Worm (Caenorhabditis elegans) whole organism, late embryonic: ENCODE measurements around the gene appg-2.

Source experiments
- ets-4 ChIP-seq: sonication (generic microtip); optimal IDR thresholded peaks from 2 replicates; lab custom pipeline; 2016; ENCODE audit warnings: missing genetic modification characterization, missing compliant biosample characterization
- hlh-13 ChIP-seq: fragments of 200-800 bp; sonication (Bioruptor generic); optimal IDR thresholded peaks from 2 replicates; lab custom pipeline; 2018; ENCODE audit warnings: mild to moderate bottlenecking, missing genetic modification characterization, missing compliant biosample characterization
- hlh-8 ChIP-seq: sonication (generic microtip); optimal IDR thresholded peaks from 2 replicates; lab custom pipeline; 2016; ENCODE audit warnings: missing genotype, missing genetic modification characterization, missing compliant biosample characterization
- nhr-11 ChIP-seq: fragments of 150-350 bp; optimal IDR thresholded peaks from 2 replicates; lab custom pipeline; 2014; ENCODE audit warnings: missing biosample characterization, missing genetic modification characterization

DNA sequence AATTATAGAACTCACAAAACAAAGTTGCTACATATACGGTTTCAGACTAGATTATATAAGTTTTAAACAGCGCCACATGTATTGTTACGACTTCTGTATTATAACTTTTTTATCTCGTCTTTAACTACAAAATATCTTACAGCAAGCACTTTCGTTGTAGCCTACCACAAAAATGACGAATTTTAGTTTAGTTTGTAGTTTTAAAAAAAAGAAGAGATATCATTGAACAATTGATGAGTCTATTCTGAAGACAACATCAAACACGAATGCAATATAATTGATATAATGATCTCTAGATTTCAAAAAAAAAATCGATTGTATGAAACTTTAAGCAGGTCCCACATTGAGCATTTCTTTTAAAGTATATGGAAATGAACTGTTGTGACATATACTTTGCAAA lies 13.3 kb downstream of the appg-2 start:
- TF ChIP-seq ets-4 (tag; lab: Kevin White, UChicago): no peak
- no peak for TF ChIP-seq hlh-8 (tag; lab: Kevin White, UChicago)
- TF ChIP-seq hlh-13 (GFP tag; lab: Kevin White, UChicago): no peak
- TF ChIP-seq nhr-11: no peak
